Worm (Caenorhabditis elegans): ENCODE results near the gene cfap-36.
"Not testable (repeated sequence)": the region's sequence is repeated elsewhere in the genome, so short reads cannot be mapped to it uniquely, and the experiment has no call there.

Gene cfap-36

ce11 chrV:172110-172509, at the start of gene cfap-36:
Gene cfap-36, minus strand, starts transcription at chrV:172210.
- no peak for TF ChIP-seq tab-1 (GFP tag; IDR thresholded peaks at IDR 0.05)
- no peak for TF ChIP-seq T22C8.4 (GFP tag; IDR thresholded peaks at IDR 0.05)
- no peak for TF ChIP-seq cog-1 (tag; optimal IDR thresholded peaks at IDR 0.05)
- no peak for TF ChIP-seq ztf-23 (GFP tag; IDR thresholded peaks at IDR 0.05)
- no peak for TF ChIP-seq klf-2 (GFP tag; conservative IDR thresholded peaks at IDR 0.05)
- no peak for TF ChIP-seq med-1 (GFP tag; optimal IDR thresholded peaks at IDR 0.05; ENCODE audit: insufficient read depth)
- no peak for TF ChIP-seq ref-1 (GFP tag; conservative IDR thresholded peaks at IDR 0.05)
- TF ChIP-seq ztf-29 (GFP tag; IDR thresholded peaks at IDR 0.05), result no peak

DNA sequence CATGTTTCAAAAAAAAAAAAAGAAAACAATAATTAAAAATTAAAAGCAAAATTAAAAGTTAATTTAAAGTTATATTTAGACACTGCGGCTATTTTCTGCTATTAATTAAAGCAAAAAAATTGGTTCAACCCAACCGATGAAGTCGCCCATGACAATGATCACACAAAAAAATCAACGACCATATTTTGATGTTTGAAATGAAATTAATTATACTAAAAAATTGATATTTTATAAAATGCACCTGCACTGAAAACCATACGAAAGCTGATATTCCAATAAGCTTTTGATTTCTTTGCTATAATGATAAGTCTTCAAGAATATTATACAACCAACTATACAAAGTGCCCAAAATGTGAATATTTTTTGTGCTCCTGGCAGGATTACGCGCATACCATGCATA, 47.6 kb upstream of the cfap-36 start, which contains the start of gene srh-80:
srh-80 (plus strand) TSS at position 301 of the 400 bp plus-strand sequence.
- TF ChIP-seq cog-1 (tag; optimal IDR thresholded peaks at IDR 0.05) (no peak), ztf-29 (GFP tag; IDR thresholded peaks at IDR 0.05) (no peak), flt-1 (GFP tag; IDR thresholded peaks at IDR 0.05) (no peak), ztf-23 (GFP tag; IDR thresholded peaks at IDR 0.05) (no peak), klf-2 (GFP tag; conservative IDR thresholded peaks at IDR 0.05) (no peak), ref-1 (GFP tag; conservative IDR thresholded peaks at IDR 0.05) (no peak), med-1 (GFP tag; optimal IDR thresholded peaks at IDR 0.05; ENCODE audit: insufficient read depth) (no peak), tab-1 (GFP tag; IDR thresholded peaks at IDR 0.05) (no peak), T22C8.4 (GFP tag; IDR thresholded peaks at IDR 0.05) (no peak)

ce11 chrV:216847-217246, 44.8 kb upstream of the cfap-36 start, which contains the start of gene srh-78:
Gene srh-78, plus strand, starts transcription at chrV:217147.
- TF ChIP-seq T22C8.4 (GFP tag; IDR thresholded peaks at IDR 0.05) (no peak), ztf-23 (GFP tag; IDR thresholded peaks at IDR 0.05) (no peak), tab-1 (GFP tag; IDR thresholded peaks at IDR 0.05) (no peak), cog-1 (tag; optimal IDR thresholded peaks at IDR 0.05) (no peak), flt-1 (GFP tag; IDR thresholded peaks at IDR 0.05) (no peak), klf-2 (GFP tag; conservative IDR thresholded peaks at IDR 0.05) (no peak), med-1 (GFP tag; optimal IDR thresholded peaks at IDR 0.05; ENCODE audit: insufficient read depth) (no peak), ref-1 (GFP tag; conservative IDR thresholded peaks at IDR 0.05) (no peak), ztf-29 (GFP tag; IDR thresholded peaks at IDR 0.05) (no peak)

- TF ChIP-seq med-1 (GFP tag; optimal IDR thresholded peaks at IDR 0.05; ENCODE audit: insufficient read depth) (no peak), cog-1 (tag; optimal IDR thresholded peaks at IDR 0.05) (no peak), flt-1 (GFP tag; IDR thresholded peaks at IDR 0.05) (no peak), tab-1 (GFP tag; IDR thresholded peaks at IDR 0.05) (no peak), ref-1 (GFP tag; conservative IDR thresholded peaks at IDR 0.05) (no peak), ztf-29 (GFP tag; IDR thresholded peaks at IDR 0.05) (no peak), klf-2 (GFP tag; conservative IDR thresholded peaks at IDR 0.05) (no peak), T22C8.4 (GFP tag; IDR thresholded peaks at IDR 0.05) (no peak), ztf-23 (GFP tag; IDR thresholded peaks at IDR 0.05) (no peak)
Measured at ce11 chrV:215697-216096, 43.7 kb upstream of the cfap-36 start.

- not testable (repeated sequence) for TF ChIP-seq cog-1 (tag; optimal IDR thresholded peaks at IDR 0.05); flt-1 (GFP tag; IDR thresholded peaks at IDR 0.05); T22C8.4 (GFP tag; IDR thresholded peaks at IDR 0.05)
Measured at ce11 chrV:212687-213086, 40.7 kb upstream of the cfap-36 start, which contains the start of gene DC2.5. Gene DC2.5, minus strand, starts transcription at chrV:212787.

ce11 chrV:211388-212168, 39.6 kb upstream of the cfap-36 start:
- TF ChIP-seq klf-2 (GFP tag; conservative IDR thresholded peaks at IDR 0.05) (no peak), cog-1 (tag; optimal IDR thresholded peaks at IDR 0.05) (no peak), ztf-29 (GFP tag; IDR thresholded peaks at IDR 0.05) (no peak), tab-1 (GFP tag; IDR thresholded peaks at IDR 0.05) (no peak), flt-1 (GFP tag; IDR thresholded peaks at IDR 0.05) (no peak), med-1 (GFP tag; optimal IDR thresholded peaks at IDR 0.05; ENCODE audit: insufficient read depth) (no peak), ztf-23 (GFP tag; IDR thresholded peaks at IDR 0.05) (no peak), T22C8.4 (GFP tag; IDR thresholded peaks at IDR 0.05) (no peak), ref-1 (GFP tag; conservative IDR thresholded peaks at IDR 0.05) (no peak)

DNA sequence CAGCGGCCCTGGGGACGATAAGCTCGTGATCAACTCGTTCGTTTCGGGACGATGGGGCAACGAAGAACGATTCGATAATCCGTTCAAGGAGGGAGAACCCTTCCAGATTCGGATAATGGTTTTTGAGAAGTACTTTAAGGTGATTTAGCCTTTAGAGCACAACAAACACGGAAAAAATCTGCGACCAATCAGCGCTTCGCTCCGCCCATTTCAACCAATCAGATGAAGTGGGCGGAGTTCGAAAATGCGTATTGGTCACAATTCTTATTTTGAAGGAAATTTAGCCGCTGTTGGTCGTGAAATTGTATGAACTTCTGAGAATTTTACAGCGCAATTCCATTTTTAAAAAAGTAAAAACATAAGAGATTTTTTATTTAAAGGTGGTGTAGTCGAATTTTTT, 34.8 kb upstream of the cfap-36 start:
- TF ChIP-seq tab-1 (GFP tag; IDR thresholded peaks at IDR 0.05) (no peak), ref-1 (GFP tag; conservative IDR thresholded peaks at IDR 0.05) (no peak), ztf-29 (GFP tag; IDR thresholded peaks at IDR 0.05) (no peak), T22C8.4 (GFP tag; IDR thresholded peaks at IDR 0.05) (no peak), flt-1 (GFP tag; IDR thresholded peaks at IDR 0.05) (no peak), klf-2 (GFP tag; conservative IDR thresholded peaks at IDR 0.05) (no peak), med-1 (GFP tag; optimal IDR thresholded peaks at IDR 0.05; ENCODE audit: insufficient read depth) (no peak), cog-1 (tag; optimal IDR thresholded peaks at IDR 0.05) (no peak), ztf-23 (GFP tag; IDR thresholded peaks at IDR 0.05) (no peak)

DNA sequence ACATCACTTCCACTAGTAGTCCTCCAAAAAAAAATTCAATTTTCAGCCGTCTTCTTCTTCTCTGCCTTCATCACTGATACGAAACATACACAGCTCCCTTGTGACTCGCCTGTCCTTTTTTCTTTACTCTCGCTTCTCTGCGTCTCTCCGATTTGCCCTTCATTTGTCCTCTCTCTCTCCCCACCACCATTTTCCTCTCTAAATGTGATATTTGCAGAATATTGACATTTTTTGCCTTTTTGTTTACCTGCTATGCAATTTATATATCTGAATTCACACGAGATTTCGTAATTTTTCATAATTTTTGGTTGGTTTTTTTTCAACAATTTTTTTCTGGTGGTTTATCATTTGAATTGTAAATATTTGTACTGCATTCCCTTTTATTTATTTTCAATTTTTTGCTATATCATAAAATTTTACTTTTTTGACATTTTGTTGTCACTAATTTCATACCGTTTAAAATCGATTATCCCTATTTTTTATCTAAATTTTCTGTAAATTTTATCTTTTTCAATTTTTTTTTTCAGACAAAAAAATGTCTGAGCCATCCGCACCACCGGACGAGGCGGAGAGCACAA, 31.9 kb upstream of the cfap-36 start, which contains the start of gene lec-12:
lec-12 (plus strand) TSS at position 528 of the 578 bp plus-strand sequence.
- TF ChIP-seq T22C8.4 (GFP tag; IDR thresholded peaks at IDR 0.05) (no peak), tab-1 (GFP tag; IDR thresholded peaks at IDR 0.05) (no peak), ztf-29 (GFP tag; IDR thresholded peaks at IDR 0.05) (no peak), flt-1 (GFP tag; IDR thresholded peaks at IDR 0.05) (no peak), ref-1 (GFP tag; conservative IDR thresholded peaks at IDR 0.05) (no peak), klf-2 (GFP tag; conservative IDR thresholded peaks at IDR 0.05) (no peak), cog-1 (tag; optimal IDR thresholded peaks at IDR 0.05) (no peak), med-1 (GFP tag; optimal IDR thresholded peaks at IDR 0.05; ENCODE audit: insufficient read depth) (no peak), ztf-23 (GFP tag; IDR thresholded peaks at IDR 0.05) (no peak)

- TF ChIP-seq flt-1 (GFP tag; IDR thresholded peaks at IDR 0.05) (no peak), cog-1 (tag; optimal IDR thresholded peaks at IDR 0.05) (no peak), ztf-29 (GFP tag; IDR thresholded peaks at IDR 0.05) (no peak), klf-2 (GFP tag; conservative IDR thresholded peaks at IDR 0.05) (no peak), ztf-23 (GFP tag; IDR thresholded peaks at IDR 0.05) (no peak), ref-1 (GFP tag; conservative IDR thresholded peaks at IDR 0.05) (no peak), med-1 (GFP tag; optimal IDR thresholded peaks at IDR 0.05; ENCODE audit: insufficient read depth) (no peak), T22C8.4 (GFP tag; IDR thresholded peaks at IDR 0.05) (no peak), tab-1 (GFP tag; IDR thresholded peaks at IDR 0.05) (no peak)
Measured at ce11 chrV:201300-201699, 29.3 kb upstream of the cfap-36 start, which contains the start of gene trpp-1. Gene trpp-1, plus strand, starts transcription at chrV:201600.
